Fruit fly (Drosophila melanogaster) whole organism, embryonic: ENCODE measurements around the gene CG4210.

Experiments used
- Awh ChIP-seq: fragments of 200-800 bp; sonication (Bioruptor generic); IDR thresholded peaks from 2 replicates; pipeline ENCODE4, ENCODE4 v1.3.6; 2022; ENCODE audit warnings: missing biosample characterization, missing genetic modification characterization
- B-H2 ChIP-seq: fragments of 200-800 bp; sonication (Bioruptor generic); optimal IDR thresholded peaks from 2 replicates; lab custom pipeline; 2018; ENCODE audit warnings: missing biosample characterization, mild to moderate bottlenecking, missing genetic modification characterization
- CG12299 ChIP-seq: fragments of 200-800 bp; sonication (Bioruptor generic); optimal IDR thresholded peaks from 2 replicates; lab custom pipeline; 2018; ENCODE audit warnings: missing biosample characterization, mild to moderate bottlenecking, missing genetic modification characterization
- CG13624 ChIP-seq: fragments of 200-800 bp; sonication (Bioruptor generic); optimal IDR thresholded peaks from 2 replicates; lab custom pipeline; 2016; ENCODE audit warnings: missing biosample characterization, missing genetic modification characterization
- CG14014 ChIP-seq: fragments of 200-800 bp; sonication (Bioruptor generic); IDR thresholded peaks from 2 replicates; pipeline ENCODE4 v1.3.6; 2022; ENCODE audit warnings: missing biosample characterization, missing genetic modification characterization
- CG14965 ChIP-seq: fragments of 200-800 bp; sonication (Bioruptor generic); optimal IDR thresholded peaks from 2 replicates; lab custom pipeline; 2016; ENCODE audit warnings: missing biosample characterization, missing genetic modification characterization, borderline replicate concordance
- CG1647 ChIP-seq: fragments of 200-800 bp; sonication (Bioruptor generic); optimal IDR thresholded peaks from 3 replicates; lab custom pipeline; 2016; ENCODE audit warnings: missing biosample characterization, missing genetic modification characterization
- CG17802 ChIP-seq: fragments of 200-800 bp; sonication (Bioruptor generic); optimal IDR thresholded peaks from 2 replicates; lab custom pipeline; 2018; ENCODE audit warnings: missing biosample characterization, mild to moderate bottlenecking, missing genetic modification characterization, moderate library complexity
- CG2678 ChIP-seq: fragments of 200-800 bp; sonication (Bioruptor generic); optimal IDR thresholded peaks from 3 replicates; lab custom pipeline; 2019; ENCODE audit warnings: missing biosample characterization, mild to moderate bottlenecking, missing genetic modification characterization, moderate library complexity
- CG2889 ChIP-seq: fragments of 200-800 bp; sonication (Bioruptor generic); IDR thresholded peaks from 3 replicates; pipeline ENCODE4 v1.3.6; 2022; ENCODE audit warnings: missing biosample characterization, missing genetic modification characterization
- CG30020 ChIP-seq: fragments of 200-800 bp; optimal IDR thresholded peaks from 2 replicates; lab custom pipeline; 2019; ENCODE audit warnings: missing biosample characterization, mild to moderate bottlenecking, missing genetic modification characterization, moderate library complexity
- CG3065 ChIP-seq: fragments of 200-800 bp; sonication (Bioruptor generic); optimal IDR thresholded peaks from 2 replicates; lab custom pipeline; 2016; ENCODE audit warnings: missing biosample characterization, missing genetic modification characterization
- CG31224 ChIP-seq: fragments of 200-800 bp; sonication (Bioruptor generic); IDR thresholded peaks from 2 replicates; pipeline ENCODE4 v1.3.6; 2022; ENCODE audit warnings: missing biosample characterization, missing genetic modification characterization
- CG33557 ChIP-seq: fragments of 200-800 bp; sonication (Bioruptor generic); optimal IDR thresholded peaks from 2 replicates; lab custom pipeline; 2019; ENCODE audit warnings: missing biosample characterization, mild to moderate bottlenecking, missing genetic modification characterization, moderate library complexity
- CG34376 ChIP-seq: fragments of 200-800 bp; sonication (Bioruptor generic); optimal IDR thresholded peaks from 2 replicates; lab custom pipeline; 2018; ENCODE audit warnings: missing biosample characterization, mild to moderate bottlenecking, missing genetic modification characterization
- CG3726 ChIP-seq: fragments of 200-800 bp; sonication (Bioruptor generic); IDR thresholded peaks from 3 replicates; pipeline ENCODE4, ENCODE4 v1.3.6; 2022; ENCODE audit warnings: missing biosample characterization, missing genetic modification characterization
- CG5953 ChIP-seq: fragments of 200-800 bp; sonication (Bioruptor generic); IDR thresholded peaks from 2 replicates; pipeline ENCODE4 v1.3.6; 2022; ENCODE audit warnings: missing biosample characterization, missing genetic modification characterization
- CG6175 ChIP-seq: fragments of 200-800 bp; sonication (Bioruptor generic); IDR thresholded peaks from 3 replicates; pipeline ENCODE4 v1.3.6; 2022; ENCODE audit warnings: missing biosample characterization, missing genetic modification characterization
- CG6683 ChIP-seq: fragments of 200-800 bp; sonication (Bioruptor generic); optimal IDR thresholded peaks from 2 replicates; lab custom pipeline; 2017; ENCODE audit warnings: missing biosample characterization, mild to moderate bottlenecking, missing genetic modification characterization, missing genetic modification reagents
- CG8478 ChIP-seq: fragments of >200 bp; optimal IDR thresholded peaks from 2 replicates; lab custom pipeline; 2018
- CG9817 ChIP-seq: fragments of 200-800 bp; sonication (Bioruptor generic); optimal IDR thresholded peaks from 2 replicates; lab custom pipeline; 2018; ENCODE audit warnings: missing biosample characterization, mild to moderate bottlenecking, missing genetic modification characterization, moderate library complexity
- Chrac-16 ChIP-seq: fragments of 200-800 bp; sonication (Bioruptor generic); optimal IDR thresholded peaks from 3 replicates; lab custom pipeline; 2016; ENCODE audit warnings: missing biosample characterization, missing genetic modification characterization
- CrebB ChIP-seq: fragments of 200-800 bp; sonication (Bioruptor generic); optimal IDR thresholded peaks from 3 replicates; lab custom pipeline; 2018; ENCODE audit warnings: missing biosample characterization, mild to moderate bottlenecking, missing genetic modification characterization
- Dad ChIP-seq: fragments of 200-800 bp; sonication (Bioruptor generic); optimal IDR thresholded peaks from 3 replicates; lab custom pipeline; 2016; ENCODE audit warnings: missing biosample characterization, missing genetic modification characterization
- E2f1 ChIP-seq: fragments of 200-800 bp; sonication (Bioruptor generic); IDR thresholded peaks from 2 replicates; pipeline ENCODE4 v1.3.6; 2022; ENCODE audit warnings: missing biosample characterization, missing genetic modification characterization
- ERR ChIP-seq: fragments of 200-800 bp; sonication (Bioruptor generic); optimal IDR thresholded peaks from 2 replicates; lab custom pipeline; 2016; ENCODE audit warnings: missing biosample characterization, missing genetic modification characterization
- Ets65A ChIP-seq: fragments of 200-800 bp; sonication (Bioruptor generic); peaks from one replicate; lab custom pipeline; 2016; ENCODE audit warnings: missing biosample characterization, missing genetic modification characterization
- Fer1 ChIP-seq: fragments of 200-800 bp; sonication (Bioruptor generic); optimal IDR thresholded peaks from 2 replicates; lab custom pipeline; 2017; ENCODE audit warnings: missing biosample characterization, mild to moderate bottlenecking, missing genetic modification characterization
- Hmr ChIP-seq: fragments of 200-800 bp; sonication (Bioruptor generic); optimal IDR thresholded peaks from 3 replicates; lab custom pipeline; 2017; ENCODE audit warnings: mild to moderate bottlenecking, missing biosample characterization, missing genetic modification reagents, missing genetic modification characterization
- Hr39 ChIP-seq: fragments of >200 bp; optimal IDR thresholded peaks from 2 replicates; lab custom pipeline; 2017
- NFAT ChIP-seq: fragments of 200-800 bp; sonication (Bioruptor generic); IDR thresholded peaks from 2 replicates; pipeline ENCODE4 v1.3.6; 2022; ENCODE audit warnings: missing biosample characterization, missing genetic modification characterization
- Nf-YB ChIP-seq: fragments of 200-800 bp; sonication (Bioruptor generic); optimal IDR thresholded peaks from 3 replicates; lab custom pipeline; 2019; ENCODE audit warnings: missing biosample characterization, mild to moderate bottlenecking, missing genetic modification characterization, moderate library complexity
- Oaz ChIP-seq: fragments of 200-800 bp; sonication (Bioruptor generic); IDR thresholded peaks from 2 replicates; pipeline ENCODE4 v1.3.6; 2022; ENCODE audit warnings: missing biosample characterization, missing genetic modification characterization
- Scr ChIP-seq: fragments of 200-800 bp; sonication (Bioruptor generic); IDR thresholded peaks from 2 replicates; pipeline ENCODE4 v1.3.6; 2022; ENCODE audit warnings: missing biosample characterization, missing genetic modification characterization; ENCODE audit not compliant: partially characterized antibody
- TFAM ChIP-seq: fragments of 200-800 bp; sonication (Bioruptor generic); optimal IDR thresholded peaks from 2 replicates; lab custom pipeline; 2017; ENCODE audit warnings: missing biosample characterization, missing genetic modification characterization, inconsistent platforms
- Usf ChIP-seq: fragments of 200-800 bp; sonication (Bioruptor generic); optimal IDR thresholded peaks from 2 replicates; lab custom pipeline; 2017; ENCODE audit warnings: missing genotype, missing biosample characterization, missing genetic modification characterization
- ash1 ChIP-seq: fragments of 200-800 bp; sonication (Bioruptor generic); optimal IDR thresholded peaks from 2 replicates; lab custom pipeline; 2018; ENCODE audit warnings: missing biosample characterization, mild to moderate bottlenecking, missing genetic modification characterization
- br ChIP-seq: fragments of >200 bp; optimal IDR thresholded peaks from 2 replicates; lab custom pipeline; 2017
- bsh ChIP-seq, 2 experiments: fragments of 200-800 bp; sonication (Bioruptor generic); optimal IDR thresholded peaks; 2 replicates each; lab custom pipeline; 2017 to 2018; ENCODE audit warnings: mild to moderate bottlenecking in 2 of 2, missing biosample characterization in 2 of 2, missing genetic modification characterization in 2 of 2, moderate library complexity in 1 of 2
- crc ChIP-seq: fragments of 200-800 bp; sonication (Bioruptor generic); optimal IDR thresholded peaks from 2 replicates; lab custom pipeline; 2016; ENCODE audit warnings: missing biosample characterization, missing genetic modification characterization
- croc ChIP-seq: fragments of 200-800 bp; sonication (Bioruptor generic); conservative IDR thresholded peaks from 3 replicates; pipeline ENCODE4 v1.3.6; 2022; ENCODE audit warnings: missing biosample characterization, missing genetic modification characterization
- crol ChIP-seq: fragments of 200-800 bp; sonication (Bioruptor generic); IDR thresholded peaks from 2 replicates; pipeline ENCODE4 v1.3.6; 2022; ENCODE audit warnings: missing biosample characterization, missing genetic modification characterization
- dmrt11E ChIP-seq: fragments of 200-800 bp; sonication (Bioruptor generic); optimal IDR thresholded peaks from 3 replicates; lab custom pipeline; 2018; ENCODE audit warnings: missing biosample characterization, mild to moderate bottlenecking, missing genetic modification characterization, moderate library complexity
- fu2 ChIP-seq: fragments of 200-800 bp; sonication (Bioruptor generic); optimal IDR thresholded peaks from 2 replicates; lab custom pipeline; 2016; ENCODE audit warnings: missing biosample characterization, missing genetic modification characterization
- her ChIP-seq: fragments of 200-800 bp; sonication (Bioruptor generic); optimal IDR thresholded peaks from 2 replicates; lab custom pipeline; 2016; ENCODE audit warnings: missing biosample characterization, missing genetic modification characterization
- lab ChIP-seq: fragments of 200-800 bp; sonication (Bioruptor generic); optimal IDR thresholded peaks from 3 replicates; lab custom pipeline; 2017; ENCODE audit warnings: missing biosample characterization, missing genetic modification characterization, mild to moderate bottlenecking, moderate library complexity, missing genetic modification reagents
- mam ChIP-seq: fragments of 200-800 bp; sonication (Bioruptor generic); optimal IDR thresholded peaks from 3 replicates; lab custom pipeline; 2016; ENCODE audit warnings: missing biosample characterization, missing genetic modification characterization
- p53 ChIP-seq: fragments of 200-800 bp; sonication (Bioruptor generic); optimal IDR thresholded peaks from 2 replicates; lab custom pipeline; 2016; ENCODE audit warnings: missing biosample characterization, missing genetic modification characterization
- ro ChIP-seq: fragments of 200-800 bp; sonication (Bioruptor generic); IDR thresholded peaks from 2 replicates; pipeline ENCODE4 v1.3.6; 2022; ENCODE audit warnings: missing biosample characterization, missing genetic modification characterization
- tgo ChIP-seq: fragments of 200-800 bp; sonication (Bioruptor generic); IDR thresholded peaks from 3 replicates; pipeline ENCODE4 v1.3.6; 2022; ENCODE audit warnings: missing biosample characterization, missing genetic modification characterization

Gene CG4210

DNA sequence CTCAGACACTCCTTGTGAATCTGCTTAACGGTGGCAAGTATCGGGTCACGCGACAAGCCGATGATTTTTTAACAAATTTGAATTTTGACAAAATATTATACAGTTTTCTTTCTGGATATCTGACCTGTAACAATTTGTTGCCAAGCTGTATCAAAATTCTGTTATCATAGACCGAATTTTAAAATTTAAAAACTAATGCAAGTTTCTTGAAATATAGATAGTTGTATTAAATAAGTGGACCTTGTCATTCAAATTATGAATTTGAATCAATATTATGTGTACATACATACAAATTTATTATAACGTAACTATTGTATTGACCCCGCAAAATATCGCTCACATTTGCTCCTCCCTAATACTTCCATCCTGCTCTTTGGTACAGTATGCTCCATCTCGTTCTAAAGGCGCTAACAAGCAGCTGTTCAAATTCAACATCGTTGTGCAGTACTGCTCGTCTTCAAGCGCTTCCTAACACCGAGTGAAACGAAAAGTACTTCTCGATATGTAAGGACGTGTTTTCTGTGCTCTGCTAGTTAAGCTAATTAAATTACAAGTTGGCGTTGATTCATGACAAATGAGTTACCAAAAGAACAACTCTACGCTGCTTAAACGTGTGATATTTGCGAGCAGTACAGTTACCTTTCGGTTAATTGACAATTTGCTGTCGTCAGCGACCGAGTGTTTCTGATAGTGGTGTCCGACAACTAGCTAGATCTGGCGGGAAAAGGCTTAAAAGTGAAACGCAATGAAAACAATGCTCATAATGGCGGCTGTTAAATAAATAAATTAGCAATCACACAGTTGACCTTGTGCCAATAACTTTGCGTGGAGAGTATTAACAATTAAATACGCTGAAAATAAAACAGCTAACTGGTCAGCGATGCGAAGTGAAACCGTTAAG lies 17.4 kb upstream of the CG4210 start, which contains the start of the genes Kpc1 and CG42542 (continued):
- TF ChIP-seq NFAT (GFP tag; lab: Robert Waterston, UW) (peak; percentile 87), br (lab: Kevin White, UChicago) (no peak), ash1 (GFP tag; lab: Kevin White, UChicago) (peak; percentile 54), CG3726 (GFP tag; lab: Robert Waterston, UW) (no peak), Oaz (GFP tag; lab: Robert Waterston, UW) (no peak), CG6683 (peak; percentile 40), mam (GFP tag; lab: Kevin White, UChicago) (peak; percentile 71), bsh (GFP tag; optimal IDR thresholded peaks at IDR 0.05; lab: Kevin White, UChicago) (peak in 1 of 2 experiments; percentile 60), CG13624 (peak; percentile 78), CG5953 (GFP tag; lab: Robert Waterston, UW) (no peak), fu2 (peak; percentile 50), CG12299 (no peak), E2f1 (no peak), ERR (GFP tag; lab: Kevin White, UChicago) (peak; percentile 38), tgo (GFP tag; lab: Robert Waterston, UW) (peak; percentile 55; the same call in 2 of the 3 replicates), Chrac-16 (GFP tag; lab: Kevin White, UChicago) (peak; percentile 67), crol (GFP tag; lab: Robert Waterston, UW) (no peak), Awh (GFP tag; lab: Robert Waterston, UW) (no peak; the same call in 1 of the 2 replicates), CrebB (tag; lab: Kevin White, UChicago) (peak; percentile 52), croc (GFP tag; lab: Robert Waterston, UW) (peak; percentile 33; the same call in 2 of the 3 replicates), CG33557 (GFP tag; lab: Kevin White, UChicago) (peak; percentile 57), CG14014 (GFP tag; lab: Robert Waterston, UW) (peak; percentile 53; the same call in 1 of the 2 replicates), CG6175 (GFP tag; lab: Robert Waterston, UW) (peak; percentile 63; the same call in 1 of the 3 replicates), CG2889 (GFP tag; lab: Robert Waterston, UW) (no peak; the same call in 2 of the 3 replicates), Scr (GFP tag; lab: Robert Waterston, UW) (peak; percentile 95), CG3065 (GFP tag; lab: Kevin White, UChicago) (peak; percentile 58), CG2678 (tag; lab: Kevin White, UChicago) (peak; percentile 3), Hr39 (lab: Kevin White, UChicago) (no peak), her (GFP tag; lab: Kevin White, UChicago) (peak; percentile 76), lab (GFP tag; lab: Kevin White, UChicago) (peak; percentile 82), dmrt11E (tag; lab: Kevin White, UChicago) (peak; percentile 75), CG31224 (GFP tag; lab: Robert Waterston, UW) (no peak; the same call in 1 of the 2 replicates), CG14965 (GFP tag; lab: Kevin White, UChicago) (no peak), Nf-YB (GFP tag; lab: Kevin White, UChicago) (peak; percentile 34), crc (GFP tag; lab: Kevin White, UChicago) (peak; percentile 8), B-H2 (peak; percentile 79), CG17802 (tag; lab: Kevin White, UChicago) (peak; percentile 35), CG8478 (lab: Kevin White, UChicago) (peak; percentile 85), CG9817 (tag; lab: Kevin White, UChicago) (peak; percentile 47), Fer1 (GFP tag; lab: Kevin White, UChicago) (no peak), CG1647 (GFP tag; lab: Kevin White, UChicago) (peak; percentile 84), p53 (GFP tag; lab: Kevin White, UChicago) (no peak), Dad (GFP tag; lab: Kevin White, UChicago) (peak; percentile 50), TFAM (GFP tag; lab: Kevin White, UChicago) (no peak), ro (GFP tag; lab: Robert Waterston, UW) (no peak), CG34376 (GFP tag; lab: Kevin White, UChicago) (peak; percentile 61), Hmr (peak; percentile 82), Ets65A (GFP tag; lab: Kevin White, UChicago) (peak; percentile 96), CG30020 (peak; percentile 54), Usf (GFP tag; lab: Kevin White, UChicago) (peak; percentile 31)
